Fruit fly (Drosophila melanogaster) whole organism: ENCODE measurements around the gene CG13829.

Source experiments
- pan ChIP-seq: fragments of >200 bp; optimal IDR thresholded peaks from 2 replicates; lab custom pipeline; 2017
- psq ChIP-seq: fragments of >200 bp; optimal IDR thresholded peaks from 2 replicates; lab custom pipeline; 2017
- usp ChIP-seq: fragments of >200 bp; optimal IDR thresholded peaks from 2 replicates; lab custom pipeline; 2017; ENCODE audit warnings: missing biosample characterization, missing genetic modification characterization, mixed read lengths

DNA sequence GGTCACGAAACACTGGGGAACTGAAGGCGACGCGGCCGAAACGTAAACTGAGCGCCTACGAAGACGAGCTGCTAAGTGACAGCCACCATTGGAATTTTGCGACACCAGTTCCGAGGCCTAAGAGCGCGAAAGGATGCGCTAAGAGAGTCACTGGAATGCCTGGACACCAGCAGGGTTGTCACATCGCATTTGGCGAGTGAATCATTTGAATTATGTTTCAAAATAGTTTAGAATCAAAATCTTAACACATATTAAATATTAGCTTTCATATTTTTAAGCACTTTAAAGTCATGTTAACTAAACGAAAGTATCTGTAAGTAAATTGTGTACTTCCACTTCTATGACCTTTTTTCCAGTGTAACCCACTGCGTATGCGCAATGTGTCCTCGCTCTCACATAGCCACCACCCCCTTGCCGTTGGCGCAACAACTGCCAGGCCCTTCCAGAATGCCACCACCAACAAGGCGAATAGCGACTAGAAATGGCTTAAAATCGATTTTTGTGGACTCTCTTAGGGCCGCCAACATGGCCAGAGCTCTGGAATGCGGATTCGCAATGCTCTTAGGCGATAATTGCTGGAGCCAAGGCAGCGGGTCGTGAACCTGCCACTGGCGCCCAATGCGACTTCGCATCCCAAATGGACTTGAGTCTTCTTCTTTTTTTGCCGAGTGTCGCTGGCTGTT, 48.3 kb downstream of the CG13829 start, which contains the start of gene Cow:
- TF ChIP-seq psq (lab: Kevin White, UChicago): no peak
- no peak for TF ChIP-seq usp (GFP tag; lab: Kevin White, UChicago)
- TF ChIP-seq pan (lab: Kevin White, UChicago): no peak
